Worm (Caenorhabditis elegans) whole organism, L1 larva: Measurements from ENCODE around the gene F13B9.2.

Source experiments
- C04F5.9 ChIP-seq: sonication (generic microtip); optimal IDR thresholded peaks from 2 replicates; lab custom pipeline; 2016; ENCODE audit warnings: missing genetic modification characterization, missing compliant biosample characterization
- C16A3.4 ChIP-seq: fragments of 150-350 bp; optimal IDR thresholded peaks from 2 replicates; lab custom pipeline; 2014; ENCODE audit warnings: missing biosample characterization, missing genetic modification characterization
- Y116A8C.19 ChIP-seq: sonication (generic microtip); optimal IDR thresholded peaks from 2 replicates; lab custom pipeline; 2016; ENCODE audit warnings: missing compliant biosample characterization, missing genetic modification characterization, borderline replicate concordance
- aha-1 ChIP-seq: fragments of 150-350 bp; optimal IDR thresholded peaks from 2 replicates; lab custom pipeline; 2014; ENCODE audit warnings: missing biosample characterization, missing genetic modification characterization
- aly-2 ChIP-seq: fragments of 150-350 bp; optimal IDR thresholded peaks from 2 replicates; lab custom pipeline; 2014; ENCODE audit warnings: missing biosample characterization, missing genetic modification characterization
- ama-1 ChIP-seq: fragments of 150-350 bp; optimal IDR thresholded peaks from 2 replicates; lab custom pipeline; 2014
- ceh-8 ChIP-seq: fragments of 200-800 bp; sonication (Bioruptor generic); optimal IDR thresholded peaks from 2 replicates; lab custom pipeline; 2018; ENCODE audit warnings: mild to moderate bottlenecking, missing genetic modification characterization, moderate library complexity, missing compliant biosample characterization
- ceh-88 ChIP-seq: fragments of 200-800 bp; sonication (Bioruptor generic); IDR thresholded peaks from 2 replicates; pipeline ENCODE4 v1.3.6; 2022; ENCODE audit warnings: missing genetic modification characterization, missing compliant biosample characterization
- ceh-90 ChIP-seq: sonication (generic microtip); optimal IDR thresholded peaks from 2 replicates; lab custom pipeline; 2016; ENCODE audit warnings: missing genetic modification characterization, missing compliant biosample characterization
- ces-1 ChIP-seq: fragments of 150-350 bp; optimal IDR thresholded peaks from 2 replicates; lab custom pipeline; 2014; ENCODE audit warnings: missing biosample characterization, missing genetic modification reagents, missing genetic modification characterization
- dpl-1 ChIP-seq, 3 experiments: fragments of 150-350 bp in 2 of 3; sonication (generic microtip) in 1 of 3; optimal IDR thresholded peaks; 2 replicates each; lab custom pipeline; 2014 to 2017; ENCODE audit warnings: missing biosample characterization in 3 of 3, missing genetic modification characterization in 3 of 3, missing genetic modification reagents in 3 of 3
- dsc-1 ChIP-seq: sonication (generic microtip); optimal IDR thresholded peaks from 2 replicates; lab custom pipeline; 2016; ENCODE audit warnings: mild to moderate bottlenecking, missing genetic modification characterization, missing compliant biosample characterization
- egl-13 ChIP-seq: sonication (generic microtip); optimal IDR thresholded peaks from 2 replicates; lab custom pipeline; 2016; ENCODE audit warnings: missing genotype, missing genetic modification reagents, missing genetic modification characterization, missing compliant biosample characterization
- egl-27 ChIP-seq, 2 experiments: fragments of 150-350 bp in 1 of 2; sonication (generic microtip); optimal IDR thresholded peaks; 3 replicates each; lab custom pipeline; 2017 to 2018; ENCODE audit warnings: missing biosample characterization in 2 of 2, missing genetic modification characterization in 2 of 2, missing genetic modification reagents in 2 of 2
- elt-2 ChIP-seq: sonication (generic microtip); optimal IDR thresholded peaks from 2 replicates; lab custom pipeline; 2016; ENCODE audit warnings: missing genetic modification characterization, mild to moderate bottlenecking, inconsistent platforms, missing compliant biosample characterization, missing genetic modification reagents
- elt-3 ChIP-seq, 6 experiments: fragments of 150-350 bp in 1 of 6; sonication (generic microtip); optimal IDR thresholded peaks; 2 replicates each; lab custom pipeline; 2017 to 2018; ENCODE audit warnings: missing biosample characterization in 6 of 6, missing genetic modification characterization in 6 of 6, inconsistent platforms in 1 of 6
- ets-5 ChIP-seq: fragments of 200-800 bp; sonication (Bioruptor generic); IDR thresholded peaks from 2 replicates; pipeline ENCODE4 v1.3.6; 2022; ENCODE audit warnings: missing genetic modification characterization, missing compliant biosample characterization
- fkh-10 ChIP-seq: sonication (generic microtip); optimal IDR thresholded peaks from 2 replicates; lab custom pipeline; 2017; ENCODE audit warnings: missing biosample characterization, missing genetic modification reagents, missing genetic modification characterization
- fkh-4 ChIP-seq: sonication (generic microtip); optimal IDR thresholded peaks from 2 replicates; lab custom pipeline; 2016; ENCODE audit warnings: missing compliant biosample characterization, missing genetic modification characterization, borderline replicate concordance
- fkh-8 ChIP-seq: sonication (generic microtip); optimal IDR thresholded peaks from 2 replicates; lab custom pipeline; 2016; ENCODE audit warnings: mild to moderate bottlenecking, missing genetic modification characterization, missing compliant biosample characterization
- grh-1 ChIP-seq: fragments of 200-800 bp; sonication (Bioruptor generic); IDR thresholded peaks from 2 replicates; pipeline ENCODE4 v1.3.6; 2022; ENCODE audit warnings: missing genetic modification reagents, missing genetic modification characterization, missing compliant biosample characterization
- hpl-2 ChIP-seq: fragments of 150-350 bp; optimal IDR thresholded peaks from 2 replicates; lab custom pipeline; 2014; ENCODE audit warnings: missing biosample characterization, missing genetic modification reagents, missing genetic modification characterization
- isw-1 ChIP-seq: fragments of 200-800 bp; sonication (Bioruptor generic); IDR thresholded peaks from 2 replicates; pipeline ENCODE4 v1.3.6; 2022; ENCODE audit warnings: missing genetic modification characterization, missing compliant biosample characterization
- jun-1 ChIP-seq: fragments of 150-350 bp; optimal IDR thresholded peaks from 2 replicates; lab custom pipeline; 2014; ENCODE audit warnings: missing biosample characterization, missing genetic modification reagents, missing genetic modification characterization
- lin-13 ChIP-seq: fragments of 150-350 bp; optimal IDR thresholded peaks from 2 replicates; lab custom pipeline; 2014; ENCODE audit warnings: missing biosample characterization, missing genetic modification reagents, missing genetic modification characterization
- lin-14 ChIP-seq: fragments of 200-800 bp; sonication (Bioruptor generic); optimal IDR thresholded peaks from 2 replicates; lab custom pipeline; 2018; ENCODE audit warnings: mild to moderate bottlenecking, missing genetic modification characterization, moderate library complexity, missing compliant biosample characterization
- lin-39 ChIP-seq: fragments of 150-350 bp; optimal IDR thresholded peaks from 2 replicates; lab custom pipeline; 2014; ENCODE audit warnings: missing biosample characterization, missing genetic modification reagents, missing genetic modification characterization
- lir-3 ChIP-seq: sonication (generic microtip); optimal IDR thresholded peaks from 2 replicates; lab custom pipeline; 2016; ENCODE audit warnings: mild to moderate bottlenecking, missing genetic modification characterization, moderate library complexity, missing compliant biosample characterization; ENCODE audit not compliant: poor library complexity
- mab-9 ChIP-seq: fragments of 200-800 bp; sonication (Bioruptor generic); IDR thresholded peaks from 2 replicates; pipeline ENCODE4 v1.3.6; 2022; ENCODE audit warnings: missing genetic modification reagents, missing genetic modification characterization, missing compliant biosample characterization
- mef-2 ChIP-seq: fragments of 150-350 bp; optimal IDR thresholded peaks from 2 replicates; lab custom pipeline; 2014; ENCODE audit warnings: missing biosample characterization, missing genetic modification characterization
- mep-1 ChIP-seq: fragments of 150-350 bp; optimal IDR thresholded peaks from 2 replicates; lab custom pipeline; 2014; ENCODE audit warnings: missing biosample characterization, missing genetic modification characterization
- nhr-11 ChIP-seq: fragments of 150-350 bp; optimal IDR thresholded peaks from 2 replicates; lab custom pipeline; 2014; ENCODE audit warnings: missing biosample characterization, missing genetic modification characterization
- nhr-12 ChIP-seq: sonication (generic microtip); optimal IDR thresholded peaks from 2 replicates; lab custom pipeline; 2017; ENCODE audit warnings: missing biosample characterization, missing genetic modification characterization
- nhr-237 ChIP-seq: fragments of 150-350 bp; optimal IDR thresholded peaks from 2 replicates; lab custom pipeline; 2014; ENCODE audit warnings: missing biosample characterization, missing genetic modification characterization
- nhr-28 ChIP-seq: fragments of 150-350 bp; optimal IDR thresholded peaks from 2 replicates; lab custom pipeline; 2014; ENCODE audit warnings: missing biosample characterization, missing genetic modification characterization
- nhr-47 ChIP-seq: sonication (generic microtip); optimal IDR thresholded peaks from 2 replicates; lab custom pipeline; 2016; ENCODE audit warnings: mild to moderate bottlenecking, missing genetic modification characterization, moderate library complexity, missing compliant biosample characterization
- nhr-76 ChIP-seq: sonication (generic microtip); optimal IDR thresholded peaks from 2 replicates; lab custom pipeline; 2017; ENCODE audit warnings: missing biosample characterization, missing genetic modification characterization
- nhr-77 ChIP-seq: fragments of 150-350 bp; optimal IDR thresholded peaks from 2 replicates; lab custom pipeline; 2014; ENCODE audit warnings: missing biosample characterization, missing genetic modification characterization
- nhr-85 ChIP-seq: sonication (generic microtip); peaks from one replicate; lab custom pipeline; 2016; ENCODE audit warnings: missing genetic modification characterization, inconsistent platforms, missing compliant biosample characterization
- nhr-90 ChIP-seq: sonication (generic microtip); optimal IDR thresholded peaks from 2 replicates; lab custom pipeline; 2016; ENCODE audit warnings: mild to moderate bottlenecking, missing genetic modification characterization, missing compliant biosample characterization; ENCODE audit not compliant: poor library complexity
- pag-3 ChIP-seq: sonication (generic microtip); optimal IDR thresholded peaks from 2 replicates; lab custom pipeline; 2017; ENCODE audit warnings: missing genetic modification characterization, mild to moderate bottlenecking, missing compliant biosample characterization, antibody characterized with exemption, borderline replicate concordance; ENCODE audit not compliant: insufficient read depth
- pax-3 ChIP-seq: fragments of 200-800 bp; sonication (Bioruptor generic); optimal IDR thresholded peaks from 2 replicates; lab custom pipeline; 2018; ENCODE audit warnings: mild to moderate bottlenecking, missing genetic modification characterization, moderate library complexity, missing compliant biosample characterization
- snpc-4 ChIP-seq: fragments of 150-350 bp; optimal IDR thresholded peaks from 2 replicates; lab custom pipeline; 2014; ENCODE audit warnings: missing biosample characterization, missing genetic modification characterization
- snu-23 ChIP-seq: sonication (generic microtip); optimal IDR thresholded peaks from 2 replicates; lab custom pipeline; 2016; ENCODE audit warnings: missing genetic modification characterization, missing compliant biosample characterization
- sptf-1 ChIP-seq: fragments of 150-350 bp; optimal IDR thresholded peaks from 2 replicates; lab custom pipeline; 2014; ENCODE audit warnings: missing biosample characterization, missing genetic modification characterization
- sup-37 ChIP-seq: fragments of 200-800 bp; sonication (Bioruptor generic); optimal IDR thresholded peaks from 2 replicates; lab custom pipeline; 2018; ENCODE audit warnings: mild to moderate bottlenecking, missing genetic modification characterization, missing compliant biosample characterization
- tbx-2 ChIP-seq: sonication (generic microtip); optimal IDR thresholded peaks from 2 replicates; lab custom pipeline; 2016; ENCODE audit warnings: missing genetic modification characterization, missing compliant biosample characterization
- tlp-1 ChIP-seq: fragments of 150-350 bp; optimal IDR thresholded peaks from 2 replicates; lab custom pipeline; 2014; ENCODE audit warnings: missing biosample characterization, missing genetic modification characterization
- unc-130 ChIP-seq: fragments of 150-350 bp; optimal IDR thresholded peaks from 2 replicates; lab custom pipeline; 2017; ENCODE audit warnings: missing biosample characterization, missing genetic modification characterization, inconsistent platforms
- unc-62 ChIP-seq: fragments of 150-350 bp; optimal IDR thresholded peaks from 2 replicates; lab custom pipeline; 2014; ENCODE audit warnings: missing biosample characterization, missing genetic modification reagents, missing genetic modification characterization
- unc-86 ChIP-seq: sonication (generic microtip); optimal IDR thresholded peaks from 2 replicates; lab custom pipeline; 2016; ENCODE audit warnings: missing genetic modification characterization, missing compliant biosample characterization
- unc-98 ChIP-seq: fragments of 200-800 bp; sonication (Bioruptor generic); IDR thresholded peaks from 2 replicates; pipeline ENCODE4 v1.3.6; 2022; ENCODE audit warnings: missing genetic modification characterization, missing compliant biosample characterization
- zip-4 ChIP-seq: fragments of 200-800 bp; sonication (Bioruptor generic); optimal IDR thresholded peaks from 2 replicates; lab custom pipeline; 2018; ENCODE audit warnings: mild to moderate bottlenecking, missing genetic modification characterization, moderate library complexity, missing compliant biosample characterization
- ztf-4 ChIP-seq: fragments of 150-350 bp; optimal IDR thresholded peaks from 2 replicates; lab custom pipeline; 2014; ENCODE audit warnings: missing biosample characterization, missing genetic modification characterization

The F13B9.2 gene

ce11 chrX:8238639-8239055 lies 46.8 kb upstream of the F13B9.2 start:
- TF ChIP-seq ets-5, result no peak
- TF ChIP-seq ztf-4 (tag; lab: Kevin White, UChicago), result no peak
- TF ChIP-seq lir-3 (tag; lab: Kevin White, UChicago), result peak; percentile 3
- TF ChIP-seq tlp-1 (tag; lab: Kevin White, UChicago), result peak; percentile 38
- no peak for TF ChIP-seq hpl-2 (GFP tag; lab: Kevin White, UChicago)
- no peak for TF ChIP-seq snpc-4
- no peak for TF ChIP-seq pax-3 (tag; lab: Kevin White, UChicago)
- no peak for TF ChIP-seq C16A3.4
- peak; percentile 91 for TF ChIP-seq grh-1 (GFP tag; lab: Robert Waterston, UW)
- TF ChIP-seq nhr-77 (tag; lab: Kevin White, UChicago), result no peak
- no peak for TF ChIP-seq zip-4 (GFP tag; lab: Kevin White, UChicago)
- no peak for TF ChIP-seq unc-62 (GFP tag; lab: Kevin White, UChicago)
- peak; percentile 7 for TF ChIP-seq lin-13 (GFP tag; lab: Kevin White, UChicago)
- TF ChIP-seq dsc-1, result no peak
- no peak for TF ChIP-seq ceh-8 (GFP tag; lab: Kevin White, UChicago)
- TF ChIP-seq aha-1, result no peak
- TF ChIP-seq aly-2 (tag; lab: Kevin White, UChicago), result no peak
- TF ChIP-seq pag-3 (tag; lab: Kevin White, UChicago), result peak; percentile 43
- peak; percentile 79 for TF ChIP-seq nhr-90
- no peak for TF ChIP-seq ama-1
- no peak for TF ChIP-seq unc-98 (GFP tag; lab: Robert Waterston, UW)
- peak; percentile 83 for TF ChIP-seq elt-2
- no peak for TF ChIP-seq unc-130 (tag; lab: Kevin White, UChicago)
- TF ChIP-seq Y116A8C.19 (tag; lab: Kevin White, UChicago), result no peak
- no peak for TF ChIP-seq mab-9 (GFP tag; lab: Robert Waterston, UW)
- peak in 1 of 3 experiments; percentile 23 for TF ChIP-seq dpl-1 (GFP tag; optimal IDR thresholded peaks at IDR 0.05; lab: Kevin White, UChicago)
- no peak for TF ChIP-seq fkh-4 (tag; lab: Kevin White, UChicago)
- TF ChIP-seq ceh-90, result no peak
- peak; percentile 84 for TF ChIP-seq lin-14 (GFP tag; lab: Kevin White, UChicago)
- peak; percentile 84 for TF ChIP-seq snu-23
- TF ChIP-seq mep-1 (tag; lab: Kevin White, UChicago), result peak; percentile 15
- no peak for TF ChIP-seq nhr-28
- TF ChIP-seq unc-86, result no peak
- TF ChIP-seq fkh-8 (tag; lab: Kevin White, UChicago), result no peak
- TF ChIP-seq jun-1 (tag; lab: Kevin White, UChicago), result no peak
- TF ChIP-seq nhr-237 (tag; lab: Kevin White, UChicago), result no peak
- TF ChIP-seq nhr-11 (tag; lab: Kevin White, UChicago), result no peak
- no peak for TF ChIP-seq nhr-76
- TF ChIP-seq nhr-12 (tag; lab: Kevin White, UChicago), result no peak
- no peak for TF ChIP-seq fkh-10 (GFP tag; lab: Kevin White, UChicago)
- peak; percentile 98 for TF ChIP-seq nhr-85 (tag; lab: Kevin White, UChicago)
- no peak for TF ChIP-seq C04F5.9
- no peak for TF ChIP-seq egl-13
- peak; percentile 65 for TF ChIP-seq tbx-2
- TF ChIP-seq nhr-47 (tag; lab: Kevin White, UChicago), result peak; percentile 54
- TF ChIP-seq mef-2, result no peak
- peak; percentile 22; the same call in 1 of the 2 replicates for TF ChIP-seq ceh-88 (GFP tag; lab: Robert Waterston, UW)
- no peak for TF ChIP-seq egl-27 (tag; optimal IDR thresholded peaks at IDR 0.05; lab: Kevin White, UChicago)
- peak in 2 of 6 experiments; percentile 71 to 92 for TF ChIP-seq elt-3 (tag; optimal IDR thresholded peaks at IDR 0.05; lab: Kevin White, UChicago)
- TF ChIP-seq ces-1 (GFP tag; lab: Kevin White, UChicago), result no peak
- no peak for TF ChIP-seq sptf-1 (tag; lab: Kevin White, UChicago)
- TF ChIP-seq isw-1 (GFP tag; lab: Robert Waterston, UW), result no peak
- TF ChIP-seq lin-39 (tag; lab: Kevin White, UChicago), result no peak
- TF ChIP-seq sup-37, result no peak
